Fruit fly (Drosophila melanogaster) whole organism, embryonic: Measurements from ENCODE around the gene CG14230.

Experiments
- Adf1 ChIP-seq: fragments of 200-800 bp; sonication (Bioruptor generic); IDR thresholded peaks from 2 replicates; pipeline ENCODE4 v1.3.6; 2022; ENCODE audit warnings: missing biosample characterization, missing genetic modification characterization
- BEAF-32 ChIP-seq: fragments of 200-800 bp; sonication (Bioruptor generic); optimal IDR thresholded peaks from 3 replicates; lab custom pipeline; 2017; ENCODE audit warnings: missing biosample characterization, missing genetic modification characterization, mild to moderate bottlenecking, moderate library complexity, missing genetic modification reagents
- Bdp1 ChIP-seq: fragments of 200-800 bp; sonication (Bioruptor generic); optimal IDR thresholded peaks from 3 replicates; lab custom pipeline; 2016; ENCODE audit warnings: missing biosample characterization, missing genetic modification characterization
- Bgb ChIP-seq: fragments of 200-800 bp; sonication (Bioruptor generic); IDR thresholded peaks from 2 replicates; pipeline ENCODE4 v1.3.6; 2022; ENCODE audit warnings: missing biosample characterization, missing genetic modification characterization; ENCODE audit not compliant: partially characterized antibody
- CG10543 ChIP-seq: fragments of 200-800 bp; sonication (Bioruptor generic); optimal IDR thresholded peaks from 3 replicates; lab custom pipeline; 2017; ENCODE audit warnings: missing biosample characterization, mild to moderate bottlenecking, missing genetic modification characterization, moderate library complexity
- CG11247 ChIP-seq: fragments of 200-800 bp; sonication (Bioruptor generic); IDR thresholded peaks from 2 replicates; pipeline ENCODE4 v1.3.6; 2022; ENCODE audit warnings: missing biosample characterization, missing genetic modification characterization
- CG1647 ChIP-seq: fragments of 200-800 bp; sonication (Bioruptor generic); optimal IDR thresholded peaks from 3 replicates; lab custom pipeline; 2016; ENCODE audit warnings: missing biosample characterization, missing genetic modification characterization
- CG17829 ChIP-seq: fragments of 200-800 bp; optimal IDR thresholded peaks from 2 replicates; lab custom pipeline; 2019; ENCODE audit warnings: missing biosample characterization, mild to moderate bottlenecking, missing genetic modification characterization, moderate library complexity
- CG17912 ChIP-seq: fragments of 200-800 bp; sonication (Bioruptor generic); optimal IDR thresholded peaks from 2 replicates; lab custom pipeline; 2018; ENCODE audit warnings: missing biosample characterization, mild to moderate bottlenecking, missing genetic modification characterization
- CG18011 ChIP-seq: fragments of 200-800 bp; sonication (Bioruptor generic); optimal IDR thresholded peaks from 2 replicates; lab custom pipeline; 2017; ENCODE audit warnings: missing biosample characterization, missing genetic modification characterization, mild to moderate bottlenecking, moderate library complexity, missing genotype
- CG34376 ChIP-seq: fragments of 200-800 bp; sonication (Bioruptor generic); optimal IDR thresholded peaks from 2 replicates; lab custom pipeline; 2018; ENCODE audit warnings: missing biosample characterization, mild to moderate bottlenecking, missing genetic modification characterization
- CG4424 ChIP-seq: fragments of 200-800 bp; sonication (Bioruptor generic); optimal IDR thresholded peaks from 3 replicates; lab custom pipeline; 2016; ENCODE audit warnings: missing biosample characterization, missing genetic modification characterization
- CG5953 ChIP-seq: fragments of 200-800 bp; sonication (Bioruptor generic); IDR thresholded peaks from 2 replicates; pipeline ENCODE4 v1.3.6; 2022; ENCODE audit warnings: missing biosample characterization, missing genetic modification characterization
- CG7839 ChIP-seq: fragments of 200-800 bp; sonication (Bioruptor generic); optimal IDR thresholded peaks from 3 replicates; lab custom pipeline; 2018; ENCODE audit warnings: missing biosample characterization, mild to moderate bottlenecking, missing genetic modification characterization, moderate library complexity
- CG8478 ChIP-seq: fragments of >200 bp; optimal IDR thresholded peaks from 2 replicates; lab custom pipeline; 2018
- CG8765 ChIP-seq: fragments of 200-800 bp; sonication (Bioruptor generic); IDR thresholded peaks from 2 replicates; pipeline ENCODE4 v1.3.6; 2022; ENCODE audit warnings: missing biosample characterization, missing genetic modification characterization
- CG8944 ChIP-seq: fragments of 200-800 bp; sonication (Bioruptor generic); optimal IDR thresholded peaks from 3 replicates; lab custom pipeline; 2016; ENCODE audit warnings: missing biosample characterization, missing genetic modification characterization
- CoRest ChIP-seq: fragments of 200-800 bp; sonication (Bioruptor generic); optimal IDR thresholded peaks from 3 replicates; lab custom pipeline; 2018; ENCODE audit warnings: missing biosample characterization, mild to moderate bottlenecking, missing genetic modification characterization, moderate library complexity
- D19B ChIP-seq: fragments of 200-800 bp; sonication (Bioruptor generic); optimal IDR thresholded peaks from 2 replicates; lab custom pipeline; 2017; ENCODE audit warnings: missing biosample characterization, mild to moderate bottlenecking, missing genetic modification characterization
- Dbx ChIP-seq: fragments of 200-800 bp; sonication (Bioruptor generic); IDR thresholded peaks from 3 replicates; pipeline ENCODE4 v1.3.6; 2022; ENCODE audit warnings: missing biosample characterization, missing genetic modification characterization
- Dek ChIP-seq: fragments of 200-800 bp; sonication (Bioruptor generic); optimal IDR thresholded peaks from 3 replicates; lab custom pipeline; 2019; ENCODE audit warnings: missing biosample characterization, mild to moderate bottlenecking, missing genetic modification characterization, moderate library complexity
- Dp ChIP-seq: fragments of 200-800 bp; sonication (Bioruptor generic); optimal IDR thresholded peaks from 2 replicates; lab custom pipeline; 2018; ENCODE audit warnings: missing biosample characterization, mild to moderate bottlenecking, missing genetic modification characterization, moderate library complexity
- E2f1 ChIP-seq: fragments of 200-800 bp; sonication (Bioruptor generic); IDR thresholded peaks from 2 replicates; pipeline ENCODE4 v1.3.6; 2022; ENCODE audit warnings: missing biosample characterization, missing genetic modification characterization
- Ets65A ChIP-seq: fragments of 200-800 bp; sonication (Bioruptor generic); peaks from one replicate; lab custom pipeline; 2016; ENCODE audit warnings: missing biosample characterization, missing genetic modification characterization
- Hey ChIP-seq: fragments of 200-800 bp; sonication (Bioruptor generic); optimal IDR thresholded peaks from 3 replicates; lab custom pipeline; 2018; ENCODE audit warnings: missing biosample characterization, mild to moderate bottlenecking, missing genetic modification characterization
- Hmr ChIP-seq: fragments of 200-800 bp; sonication (Bioruptor generic); optimal IDR thresholded peaks from 3 replicates; lab custom pipeline; 2017; ENCODE audit warnings: mild to moderate bottlenecking, missing biosample characterization, missing genetic modification reagents, missing genetic modification characterization
- Lim3 ChIP-seq: fragments of 200-800 bp; sonication (Bioruptor generic); IDR thresholded peaks from 2 replicates; pipeline ENCODE4 v1.3.6; 2022; ENCODE audit warnings: missing biosample characterization, missing genetic modification characterization
- Nf-YA ChIP-seq: fragments of 200-800 bp; sonication (Bioruptor generic); IDR thresholded peaks from 2 replicates; pipeline ENCODE4 v1.3.6; 2022; ENCODE audit warnings: missing biosample characterization, missing genetic modification characterization
- Tbp ChIP-seq: fragments of >200 bp; optimal IDR thresholded peaks from 2 replicates; lab custom pipeline; 2018; ENCODE audit warnings: missing biosample characterization, missing genetic modification characterization
- ato ChIP-seq: fragments of 200-800 bp; sonication (Bioruptor generic); IDR thresholded peaks from 2 replicates; pipeline ENCODE4 v1.3.6; 2022; ENCODE audit warnings: missing biosample characterization, missing genetic modification characterization; ENCODE audit not compliant: partially characterized antibody
- az2 ChIP-seq: fragments of 200-800 bp; sonication (Bioruptor generic); optimal IDR thresholded peaks from 3 replicates; lab custom pipeline; 2016; ENCODE audit warnings: missing biosample characterization, missing genetic modification characterization
- bowl ChIP-seq: fragments of 200-800 bp; sonication (Bioruptor generic); IDR thresholded peaks from 2 replicates; pipeline ENCODE4 v1.3.6; 2022; ENCODE audit warnings: missing biosample characterization, missing genetic modification characterization
- cas ChIP-seq: fragments of 200-800 bp; sonication (Bioruptor generic); IDR thresholded peaks from 2 replicates; pipeline ENCODE4 v1.3.6; 2022; ENCODE audit warnings: missing biosample characterization, missing genetic modification characterization
- ci ChIP-seq: fragments of 200-800 bp; sonication (Bioruptor generic); IDR thresholded peaks from 3 replicates; pipeline ENCODE4 v1.3.6; 2022; ENCODE audit warnings: missing biosample characterization, missing genetic modification characterization
- crp ChIP-seq, 2 experiments: fragments of 200-800 bp; sonication (Bioruptor generic); optimal IDR thresholded peaks; 2 replicates in 1 of 2; 3 replicates in 1 of 2; lab custom pipeline; 2017; ENCODE audit warnings: missing biosample characterization in 2 of 2, missing genetic modification characterization in 2 of 2, mild to moderate bottlenecking in 1 of 2, moderate library complexity in 1 of 2
- dysf ChIP-seq: fragments of 200-800 bp; sonication (Bioruptor generic); IDR thresholded peaks from 3 replicates; pipeline ENCODE4 v1.3.6; 2022; ENCODE audit warnings: missing biosample characterization, missing genetic modification characterization
- fd102C ChIP-seq: fragments of 200-800 bp; sonication (Bioruptor generic); optimal IDR thresholded peaks from 2 replicates; lab custom pipeline; 2018; ENCODE audit warnings: missing biosample characterization, mild to moderate bottlenecking, missing genetic modification characterization, moderate library complexity
- fd96Cb ChIP-seq: fragments of 200-800 bp; sonication (Bioruptor generic); optimal IDR thresholded peaks from 2 replicates; lab custom pipeline; 2018; ENCODE audit warnings: missing biosample characterization, mild to moderate bottlenecking, missing genetic modification characterization, moderate library complexity
- grn ChIP-seq: fragments of 200-800 bp; sonication (Bioruptor generic); optimal IDR thresholded peaks from 3 replicates; lab custom pipeline; 2017; ENCODE audit warnings: missing biosample characterization, missing genetic modification characterization
- knrl ChIP-seq: fragments of 200-800 bp; sonication (Bioruptor generic); IDR thresholded peaks from 3 replicates; pipeline ENCODE4 v1.3.6; 2022; ENCODE audit warnings: missing biosample characterization, missing genetic modification characterization; ENCODE audit not compliant: partially characterized antibody
- mld ChIP-seq: fragments of 200-800 bp; sonication (Bioruptor generic); IDR thresholded peaks from 3 replicates; pipeline ENCODE4 v1.3.6; 2022; ENCODE audit warnings: missing biosample characterization, missing genetic modification characterization; ENCODE audit not compliant: partially characterized antibody
- nau ChIP-seq: fragments of 200-800 bp; sonication (Bioruptor generic); optimal IDR thresholded peaks from 3 replicates; lab custom pipeline; 2017; ENCODE audit warnings: missing biosample characterization, mild to moderate bottlenecking, missing genetic modification characterization, missing genetic modification reagents
- pan ChIP-seq, 4 experiments: fragments of >200 bp in 3 of 4; fragments of 200-800 bp in 1 of 4; sonication (Bioruptor generic) in 1 of 4; optimal IDR thresholded peaks in 3 of 4; IDR thresholded peaks in 1 of 4; 2 replicates each; pipeline versions ENCODE4 v1.3.6 to Lab custom; 2017 to 2022; ENCODE audit warnings: missing biosample characterization in 2 of 4, missing genetic modification characterization in 2 of 4, mixed read lengths in 1 of 4
- psq ChIP-seq: fragments of 200-800 bp; sonication (Bioruptor generic); optimal IDR thresholded peaks from 2 replicates; lab custom pipeline; 2017; ENCODE audit warnings: missing biosample characterization, missing genetic modification characterization
- salm ChIP-seq: fragments of 200-800 bp; sonication (Bioruptor generic); optimal IDR thresholded peaks from 2 replicates; lab custom pipeline; 2018; ENCODE audit warnings: missing biosample characterization, mild to moderate bottlenecking, missing genetic modification characterization
- sc ChIP-seq, 3 experiments: fragments of >200 bp in 2 of 3; fragments of 200-800 bp in 1 of 3; sonication (Bioruptor generic) in 1 of 3; optimal IDR thresholded peaks; 2 replicates in 2 of 3; 3 replicates in 1 of 3; lab custom pipeline; 2017; ENCODE audit warnings: mild to moderate bottlenecking in 1 of 3, missing biosample characterization in 1 of 3, missing genetic modification characterization in 1 of 3, missing genetic modification reagents in 1 of 3
- shn ChIP-seq: fragments of 200-800 bp; sonication (Bioruptor generic); optimal IDR thresholded peaks from 3 replicates; lab custom pipeline; 2016; ENCODE audit warnings: missing biosample characterization, missing genetic modification characterization
- slp2 ChIP-seq: fragments of 200-800 bp; sonication (Bioruptor generic); optimal IDR thresholded peaks from 2 replicates; lab custom pipeline; 2016; ENCODE audit warnings: missing biosample characterization, missing genetic modification characterization
- vfl ChIP-seq: fragments of 200-800 bp; sonication (Bioruptor generic); optimal IDR thresholded peaks from 2 replicates; lab custom pipeline; 2016; ENCODE audit warnings: missing biosample characterization, missing genetic modification characterization

CG14230 gene

dm6 chrX:19744003-19744488 lies 40.1 kb downstream of the CG14230 start, which contains the start of the genes CG18809, COX6B, CG33932 and Rpp20 (continued):
- TF ChIP-seq sc (optimal IDR thresholded peaks at IDR 0.05; lab: Kevin White, UChicago) (no peak), sc (GFP tag; optimal IDR thresholded peaks at IDR 0.05; lab: Kevin White, UChicago) (no peak), Lim3 (no peak), pan (optimal IDR thresholded peaks at IDR 0.05; lab: Kevin White, UChicago) (no peak), pan (GFP tag; optimal IDR thresholded peaks at IDR 0.05 in 1 of 2, IDR thresholded peaks at IDR 0.05 in 1 of 2) (peak in 1 of 2 experiments; percentile 59), knrl (GFP tag; lab: Robert Waterston, UW) (peak; percentile 96), nau (GFP tag; lab: Kevin White, UChicago) (no peak), crp (GFP tag; optimal IDR thresholded peaks at IDR 0.05; lab: Kevin White, UChicago) (peak in 1 of 2 experiments; percentile 51), psq (no peak), CG1647 (GFP tag; lab: Kevin White, UChicago) (peak; percentile 63), Dp (peak; percentile 52), az2 (GFP tag; lab: Kevin White, UChicago) (peak; percentile 32), fd102C (GFP tag; lab: Kevin White, UChicago) (peak; percentile 8), Hmr (GFP tag; lab: Kevin White, UChicago) (peak; percentile 85), E2f1 (GFP tag; lab: Robert Waterston, UW) (no peak), CG8944 (GFP tag; lab: Kevin White, UChicago) (peak; percentile 62), CG11247 (GFP tag; lab: Robert Waterston, UW) (peak; percentile 67), CG8478 (no peak), Dbx (GFP tag; lab: Robert Waterston, UW) (peak; percentile 90), Dek (peak; percentile 34), BEAF-32 (peak; percentile 99), CG10543 (GFP tag; lab: Kevin White, UChicago) (peak; percentile 58), ato (GFP tag; lab: Robert Waterston, UW) (peak; percentile 93), vfl (GFP tag; lab: Kevin White, UChicago) (peak; percentile 85), CG34376 (GFP tag; lab: Kevin White, UChicago) (peak; percentile 59), slp2 (GFP tag; lab: Kevin White, UChicago) (no peak), mld (peak; percentile 90), cas (GFP tag; lab: Robert Waterston, UW) (0 out of 2 replicates have a peak, but pooled peaks have one; percentile 55), Bgb (peak; percentile 99), CG7839 (tag; lab: Kevin White, UChicago) (no peak), D19B (GFP tag; lab: Kevin White, UChicago) (no peak), CG17912 (GFP tag; lab: Kevin White, UChicago) (peak; percentile 52), grn (GFP tag; lab: Kevin White, UChicago) (peak; percentile 7), CG4424 (GFP tag; lab: Kevin White, UChicago) (peak; percentile 50), bowl (GFP tag; lab: Robert Waterston, UW) (no peak), CG5953 (GFP tag; lab: Robert Waterston, UW) (0 out of 2 replicates have a peak, but pooled peaks have one; percentile 11), dysf (GFP tag; lab: Robert Waterston, UW) (peak; percentile 69; the same call in 2 of the 3 replicates), CG8765 (GFP tag; lab: Robert Waterston, UW) (peak; percentile 40; the same call in 1 of the 2 replicates), Tbp (GFP tag; lab: Kevin White, UChicago) (no peak), CG18011 (GFP tag; lab: Kevin White, UChicago) (peak; percentile 17), ci (GFP tag; lab: Robert Waterston, UW) (peak; percentile 83), fd96Cb (tag; lab: Kevin White, UChicago) (no peak), salm (tag; lab: Kevin White, UChicago) (no peak), Bdp1 (GFP tag; lab: Kevin White, UChicago) (peak; percentile 63), CG17829 (peak; percentile 72), Adf1 (GFP tag; lab: Robert Waterston, UW) (peak; percentile 24; the same call in 1 of the 2 replicates), shn (GFP tag; lab: Kevin White, UChicago) (peak; percentile 67), Hey (peak; percentile 46), CoRest (tag; lab: Kevin White, UChicago) (peak; percentile 34), Ets65A (GFP tag; lab: Kevin White, UChicago) (peak; percentile 98), Nf-YA (0 out of 2 replicates have a peak, but pooled peaks have one; percentile 18)
